Fruit fly (Drosophila melanogaster) whole organism, embryonic: ENCODE results near the gene Atat.

Experiments used
- Atf6 ChIP-seq: fragments of 200-800 bp; sonication (Bioruptor generic); IDR thresholded peaks from 2 replicates; pipeline ENCODE4 v1.3.6; 2022; ENCODE audit warnings: missing biosample characterization, missing genetic modification characterization
- Bgb ChIP-seq: fragments of 200-800 bp; sonication (Bioruptor generic); IDR thresholded peaks from 2 replicates; pipeline ENCODE4 v1.3.6; 2022; ENCODE audit warnings: missing biosample characterization, missing genetic modification characterization; ENCODE audit not compliant: partially characterized antibody
- CG10267 ChIP-seq: fragments of 200-800 bp; sonication (Bioruptor generic); optimal IDR thresholded peaks from 2 replicates; lab custom pipeline; 2018; ENCODE audit warnings: missing biosample characterization, mild to moderate bottlenecking, missing genetic modification characterization, moderate library complexity
- CG10431 ChIP-seq: fragments of 200-800 bp; sonication (Bioruptor generic); optimal IDR thresholded peaks from 3 replicates; lab custom pipeline; 2018; ENCODE audit warnings: missing biosample characterization, mild to moderate bottlenecking, missing genetic modification characterization
- CG10462 ChIP-seq: fragments of 200-800 bp; sonication (Bioruptor generic); optimal IDR thresholded peaks from 2 replicates; lab custom pipeline; 2016; ENCODE audit warnings: missing biosample characterization, missing genetic modification characterization
- CG10979 ChIP-seq: fragments of 200-800 bp; sonication (Bioruptor generic); optimal IDR thresholded peaks from 2 replicates; lab custom pipeline; 2018; ENCODE audit warnings: missing biosample characterization, mild to moderate bottlenecking, missing genetic modification characterization, moderate library complexity
- CG11247 ChIP-seq: fragments of 200-800 bp; sonication (Bioruptor generic); IDR thresholded peaks from 2 replicates; pipeline ENCODE4 v1.3.6; 2022; ENCODE audit warnings: missing biosample characterization, missing genetic modification characterization
- CG15073 ChIP-seq: fragments of 200-800 bp; sonication (Bioruptor generic); optimal IDR thresholded peaks from 2 replicates; lab custom pipeline; 2016; ENCODE audit warnings: missing biosample characterization, missing genetic modification characterization
- CG15479 ChIP-seq: fragments of 200-800 bp; sonication (Bioruptor generic); optimal IDR thresholded peaks from 3 replicates; lab custom pipeline; 2019; ENCODE audit warnings: missing biosample characterization, mild to moderate bottlenecking, missing genetic modification characterization, moderate library complexity
- CG16863 ChIP-seq: fragments of 200-800 bp; sonication (Bioruptor generic); optimal IDR thresholded peaks from 3 replicates; lab custom pipeline; 2016; ENCODE audit warnings: missing biosample characterization, missing genetic modification characterization
- CG17802 ChIP-seq: fragments of 200-800 bp; sonication (Bioruptor generic); optimal IDR thresholded peaks from 2 replicates; lab custom pipeline; 2018; ENCODE audit warnings: missing biosample characterization, mild to moderate bottlenecking, missing genetic modification characterization, moderate library complexity
- CG18262 ChIP-seq: fragments of 200-800 bp; optimal IDR thresholded peaks from 3 replicates; lab custom pipeline; 2019; ENCODE audit warnings: missing biosample characterization, mild to moderate bottlenecking, missing genetic modification characterization, moderate library complexity
- CG3163 ChIP-seq: fragments of 200-800 bp; sonication (Bioruptor generic); optimal IDR thresholded peaks from 3 replicates; lab custom pipeline; 2016; ENCODE audit warnings: missing biosample characterization, missing genetic modification characterization
- CG33213 ChIP-seq: fragments of 200-800 bp; sonication (Bioruptor generic); optimal IDR thresholded peaks from 3 replicates; lab custom pipeline; 2016; ENCODE audit warnings: missing biosample characterization, missing genetic modification characterization
- CG6813 ChIP-seq: fragments of 200-800 bp; sonication (Bioruptor generic); optimal IDR thresholded peaks from 2 replicates; lab custom pipeline; 2017; ENCODE audit warnings: missing biosample characterization, missing genetic modification characterization, mild to moderate bottlenecking, moderate library complexity, missing genetic modification reagents
- CG7987 ChIP-seq: fragments of 200-800 bp; sonication (Bioruptor generic); optimal IDR thresholded peaks from 2 replicates; lab custom pipeline; 2018; ENCODE audit warnings: missing biosample characterization, mild to moderate bottlenecking, missing genetic modification characterization, moderate library complexity
- CG9727 ChIP-seq: fragments of 200-800 bp; sonication (Bioruptor generic); optimal IDR thresholded peaks from 3 replicates; lab custom pipeline; 2017; ENCODE audit warnings: missing biosample characterization, mild to moderate bottlenecking, missing genetic modification characterization
- CrebB ChIP-seq: fragments of 200-800 bp; sonication (Bioruptor generic); optimal IDR thresholded peaks from 3 replicates; lab custom pipeline; 2018; ENCODE audit warnings: missing biosample characterization, mild to moderate bottlenecking, missing genetic modification characterization
- Eip74EF ChIP-seq, 2 experiments: fragments of 200-800 bp in 1 of 2; fragments of >200 bp in 1 of 2; sonication (Bioruptor generic) in 1 of 2; optimal IDR thresholded peaks; 2 replicates each; lab custom pipeline; 2017 to 2019; ENCODE audit warnings: missing biosample characterization in 2 of 2, missing genetic modification characterization in 2 of 2, mild to moderate bottlenecking in 1 of 2, moderate library complexity in 1 of 2
- GATAe ChIP-seq: fragments of 200-800 bp; sonication (Bioruptor generic); conservative IDR thresholded peaks from 2 replicates; pipeline ENCODE4 v1.3.6; 2022; ENCODE audit warnings: missing biosample characterization, missing genetic modification characterization
- Gug ChIP-seq: fragments of 200-800 bp; sonication (Bioruptor generic); IDR thresholded peaks from 4 replicates; pipeline ENCODE4 v1.3.6; 2022; ENCODE audit warnings: missing biosample characterization, missing genetic modification characterization
- HLH3B ChIP-seq: fragments of 200-800 bp; sonication (Bioruptor generic); IDR thresholded peaks from 2 replicates; pipeline ENCODE4 v1.3.6; 2022; ENCODE audit warnings: missing biosample characterization, missing genetic modification characterization
- Hand ChIP-seq: fragments of 200-800 bp; sonication (Bioruptor generic); optimal IDR thresholded peaks from 2 replicates; lab custom pipeline; 2017; ENCODE audit warnings: mild to moderate bottlenecking, missing biosample characterization, missing genetic modification reagents, missing genetic modification characterization
- Hr51 ChIP-seq, 2 experiments: fragments of 200-800 bp; sonication (Bioruptor generic); optimal IDR thresholded peaks; 2 replicates in 1 of 2; 3 replicates in 1 of 2; lab custom pipeline; 2016 to 2018; ENCODE audit warnings: missing biosample characterization in 2 of 2, missing genetic modification characterization in 2 of 2, mild to moderate bottlenecking in 1 of 2, moderate library complexity in 1 of 2
- Jarid2 ChIP-seq: fragments of 200-800 bp; sonication (Bioruptor generic); optimal IDR thresholded peaks from 3 replicates; lab custom pipeline; 2017; ENCODE audit warnings: mild to moderate bottlenecking, missing biosample characterization, missing genetic modification reagents, missing genetic modification characterization
- Mes4 ChIP-seq: fragments of 200-800 bp; sonication (Bioruptor generic); optimal IDR thresholded peaks from 2 replicates; lab custom pipeline; 2016; ENCODE audit warnings: missing biosample characterization, missing genetic modification characterization
- Scr ChIP-seq: fragments of 200-800 bp; sonication (Bioruptor generic); IDR thresholded peaks from 2 replicates; pipeline ENCODE4 v1.3.6; 2022; ENCODE audit warnings: missing biosample characterization, missing genetic modification characterization; ENCODE audit not compliant: partially characterized antibody
- Vsx1 ChIP-seq: fragments of 200-800 bp; sonication (Bioruptor generic); optimal IDR thresholded peaks from 2 replicates; lab custom pipeline; 2017; ENCODE audit warnings: missing biosample characterization, mild to moderate bottlenecking, missing genetic modification characterization, missing genetic modification reagents
- al ChIP-seq: fragments of 200-800 bp; sonication (Bioruptor generic); IDR thresholded peaks from 2 replicates; pipeline ENCODE4 v1.3.6; 2022; ENCODE audit warnings: missing biosample characterization, missing genetic modification characterization
- amos ChIP-seq: fragments of 200-800 bp; sonication (Bioruptor generic); IDR thresholded peaks from 2 replicates; pipeline ENCODE4 v1.3.6; 2022; ENCODE audit warnings: missing biosample characterization, missing genetic modification characterization; ENCODE audit not compliant: partially characterized antibody
- cato ChIP-seq: fragments of 200-800 bp; sonication (Bioruptor generic); optimal IDR thresholded peaks from 2 replicates; lab custom pipeline; 2016; ENCODE audit warnings: missing biosample characterization, missing genetic modification characterization, borderline replicate concordance
- en ChIP-seq: fragments of 200-800 bp; sonication (Bioruptor generic); optimal IDR thresholded peaks from 2 replicates; lab custom pipeline; 2016; ENCODE audit warnings: missing biosample characterization, missing genetic modification characterization
- esg ChIP-seq: fragments of 200-800 bp; sonication (Bioruptor generic); conservative IDR thresholded peaks from 2 replicates; pipeline ENCODE4 v1.3.6; 2022; ENCODE audit warnings: missing biosample characterization, missing genetic modification characterization
- eve ChIP-seq, 2 experiments: fragments of >200 bp; optimal IDR thresholded peaks; 2 replicates each; lab custom pipeline; 2017; ENCODE audit warnings: missing biosample characterization in 2 of 2, missing genetic modification characterization in 2 of 2
- fu2 ChIP-seq: fragments of 200-800 bp; sonication (Bioruptor generic); optimal IDR thresholded peaks from 2 replicates; lab custom pipeline; 2016; ENCODE audit warnings: missing biosample characterization, missing genetic modification characterization
- gce ChIP-seq: fragments of 200-800 bp; sonication (Bioruptor generic); IDR thresholded peaks from 3 replicates; pipeline ENCODE4 v1.3.6; 2022; ENCODE audit warnings: missing biosample characterization, missing genetic modification characterization
- hb ChIP-seq: fragments of 200-800 bp; sonication (Bioruptor generic); IDR thresholded peaks from 3 replicates; pipeline ENCODE4 v1.3.6; 2022; ENCODE audit warnings: missing biosample characterization, missing genetic modification characterization; ENCODE audit not compliant: partially characterized antibody
- ind ChIP-seq: fragments of 200-800 bp; sonication (Bioruptor generic); optimal IDR thresholded peaks from 3 replicates; lab custom pipeline; 2016; ENCODE audit warnings: missing biosample characterization, missing genetic modification characterization
- kni ChIP-seq: fragments of 200-800 bp; sonication (Bioruptor generic); optimal IDR thresholded peaks from 3 replicates; lab custom pipeline; 2017; ENCODE audit warnings: mild to moderate bottlenecking, missing biosample characterization, missing genetic modification reagents, missing genetic modification characterization
- lola ChIP-seq, 3 experiments: fragments of >200 bp in 2 of 3; fragments of 200-800 bp in 1 of 3; sonication (Bioruptor generic) in 1 of 3; optimal IDR thresholded peaks; 2 replicates each; lab custom pipeline; 2017 to 2019; ENCODE audit warnings: missing biosample characterization in 3 of 3, missing genetic modification characterization in 3 of 3, mild to moderate bottlenecking in 1 of 3, moderate library complexity in 1 of 3
- maf-S ChIP-seq: fragments of 200-800 bp; sonication (Bioruptor generic); optimal IDR thresholded peaks from 2 replicates; lab custom pipeline; 2016; ENCODE audit warnings: missing biosample characterization, missing genetic modification characterization
- mirr ChIP-seq: fragments of 200-800 bp; sonication (Bioruptor generic); optimal IDR thresholded peaks from 3 replicates; lab custom pipeline; 2018; ENCODE audit warnings: missing biosample characterization, mild to moderate bottlenecking, missing genetic modification characterization
- pfk ChIP-seq: fragments of 200-800 bp; sonication (Bioruptor generic); optimal IDR thresholded peaks from 2 replicates; lab custom pipeline; 2018; ENCODE audit warnings: missing biosample characterization, mild to moderate bottlenecking, missing genetic modification characterization, moderate library complexity
- row ChIP-seq: fragments of 200-800 bp; sonication (Bioruptor generic); IDR thresholded peaks from 3 replicates; pipeline ENCODE4 v1.3.6; 2022; ENCODE audit warnings: missing biosample characterization, missing genetic modification characterization
- so ChIP-seq: fragments of 200-800 bp; sonication (Bioruptor generic); IDR thresholded peaks from 3 replicates; pipeline ENCODE4 v1.3.6; 2022; ENCODE audit warnings: missing biosample characterization, missing genetic modification characterization
- ssp ChIP-seq: fragments of 200-800 bp; sonication (Bioruptor generic); IDR thresholded peaks from 2 replicates; pipeline ENCODE4 v1.3.6; 2022; ENCODE audit warnings: missing biosample characterization, missing genetic modification characterization
- tll ChIP-seq, 2 experiments: fragments of 200-800 bp in 1 of 2; fragments of >200 bp in 1 of 2; sonication (Bioruptor generic) in 1 of 2; optimal IDR thresholded peaks; 2 replicates each; lab custom pipeline; 2017 to 2019; ENCODE audit warnings: missing biosample characterization in 2 of 2, missing genetic modification characterization in 2 of 2, mild to moderate bottlenecking in 1 of 2, moderate library complexity in 1 of 2
- tna ChIP-seq: fragments of 200-800 bp; sonication (Bioruptor generic); IDR thresholded peaks from 2 replicates; pipeline ENCODE4 v1.3.6; 2022; ENCODE audit warnings: missing biosample characterization, missing genetic modification characterization; ENCODE audit not compliant: partially characterized antibody

Gene Atat

DNA sequence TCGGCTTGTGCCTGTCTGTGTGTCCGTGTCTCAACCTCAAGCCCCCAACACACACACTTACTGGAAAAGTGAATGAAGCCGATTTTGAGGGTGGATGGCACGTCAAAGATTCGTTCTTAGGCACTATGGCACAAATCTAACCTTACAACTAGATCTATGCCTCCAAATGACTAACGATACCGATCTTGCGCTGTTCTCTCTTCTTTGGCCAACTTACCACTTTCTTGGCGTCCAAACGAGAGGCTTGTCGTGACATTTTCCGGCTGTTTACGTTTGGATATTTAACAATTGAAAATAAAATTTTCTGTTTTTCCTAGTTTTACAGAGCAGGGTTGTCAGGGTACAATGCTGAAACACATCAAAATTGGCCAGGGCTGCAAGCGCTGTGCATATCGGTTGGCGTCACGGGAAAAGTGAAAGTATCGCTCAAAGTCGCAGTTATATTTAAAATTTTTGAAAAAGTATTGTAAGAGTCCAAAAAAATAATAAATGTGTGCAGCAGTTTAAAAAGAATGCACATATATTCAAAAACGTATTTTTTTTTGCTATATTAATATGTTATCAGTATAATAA lies 15.4 kb upstream of the Atat start, which contains the start of the genes Bet3 and Nf-YA (continued):
- no peak for TF ChIP-seq Eip74EF (GFP tag; optimal IDR thresholded peaks at IDR 0.05; lab: Kevin White, UChicago)
- TF ChIP-seq tna (GFP tag; lab: Robert Waterston, UW), result peak; percentile 66
- TF ChIP-seq CG10979 (tag; lab: Kevin White, UChicago), result peak; percentile 47
- no peak for TF ChIP-seq CG6813 (GFP tag; lab: Kevin White, UChicago)
- TF ChIP-seq Bgb (GFP tag; lab: Robert Waterston, UW), result peak; percentile 87
- no peak for TF ChIP-seq en (GFP tag; lab: Kevin White, UChicago)
- TF ChIP-seq tll (GFP tag; optimal IDR thresholded peaks at IDR 0.05; lab: Kevin White, UChicago), result no peak
- TF ChIP-seq CG33213 (GFP tag; lab: Kevin White, UChicago), result peak; percentile 27
- peak; percentile 56 for TF ChIP-seq CG10267 (tag; lab: Kevin White, UChicago)
- peak; percentile 74 for TF ChIP-seq ssp (GFP tag; lab: Robert Waterston, UW)
- TF ChIP-seq gce (GFP tag; lab: Robert Waterston, UW), result no peak
- no peak for TF ChIP-seq CrebB (tag; lab: Kevin White, UChicago)
- TF ChIP-seq CG9727 (GFP tag; lab: Kevin White, UChicago), result peak; percentile 41
- no peak for TF ChIP-seq CG15479
- TF ChIP-seq pfk (GFP tag; lab: Kevin White, UChicago), result no peak
- TF ChIP-seq CG15073, result no peak
- TF ChIP-seq mirr (GFP tag; lab: Kevin White, UChicago), result no peak
- TF ChIP-seq CG11247, result peak; percentile 61
- peak; percentile 82 for TF ChIP-seq Scr (GFP tag; lab: Robert Waterston, UW)
- no peak for TF ChIP-seq CG17802 (tag; lab: Kevin White, UChicago)
- TF ChIP-seq CG3163 (GFP tag; lab: Kevin White, UChicago), result peak; percentile 17
- peak; percentile 91 for TF ChIP-seq amos
- TF ChIP-seq CG16863 (GFP tag; lab: Kevin White, UChicago), result no peak
- TF ChIP-seq fu2 (GFP tag; lab: Kevin White, UChicago), result peak; percentile 41
- no peak for TF ChIP-seq Vsx1
- TF ChIP-seq ind, result peak; percentile 61
- TF ChIP-seq Hr51 (GFP tag; optimal IDR thresholded peaks at IDR 0.05; lab: Kevin White, UChicago), result peak; percentile 16 to 57
- TF ChIP-seq kni (GFP tag; lab: Kevin White, UChicago), result no peak
- TF ChIP-seq cato (GFP tag; lab: Kevin White, UChicago), result no peak
- peak; percentile 28 for TF ChIP-seq CG18262 (tag; lab: Kevin White, UChicago)
- TF ChIP-seq al, result peak; percentile 59; the same call in 1 of the 2 replicates
- no peak for TF ChIP-seq CG10462 (GFP tag; lab: Kevin White, UChicago)
- no peak for TF ChIP-seq eve (GFP tag; optimal IDR thresholded peaks at IDR 0.05; lab: Kevin White, UChicago)
- TF ChIP-seq maf-S, result no peak
- TF ChIP-seq Mes4 (GFP tag; lab: Kevin White, UChicago), result no peak
- peak; percentile 20 for TF ChIP-seq Jarid2 (GFP tag; lab: Kevin White, UChicago)
- TF ChIP-seq HLH3B (GFP tag; lab: Robert Waterston, UW), result no peak; the same call in 1 of the 2 replicates
- no peak for TF ChIP-seq esg (GFP tag; lab: Robert Waterston, UW)
- no peak for TF ChIP-seq Hand (GFP tag; lab: Kevin White, UChicago)
- peak; percentile 8 for TF ChIP-seq CG10431
- TF ChIP-seq row (GFP tag; lab: Robert Waterston, UW), result peak; percentile 93
- TF ChIP-seq CG7987, result peak; percentile 35
- peak; percentile 84 for TF ChIP-seq hb (GFP tag; lab: Robert Waterston, UW)
- TF ChIP-seq Atf6 (GFP tag; lab: Robert Waterston, UW), result 0 out of 2 replicates have a peak, but pooled peaks have one; percentile 16
- TF ChIP-seq lola (GFP tag; optimal IDR thresholded peaks at IDR 0.05; lab: Kevin White, UChicago), result peak in 1 of 3 experiments; percentile 9
- peak; percentile 81 for TF ChIP-seq Gug (GFP tag; lab: Robert Waterston, UW)
- no peak for TF ChIP-seq GATAe (GFP tag; lab: Robert Waterston, UW)
- TF ChIP-seq so (GFP tag; lab: Robert Waterston, UW), result no peak
